Worm (Caenorhabditis elegans) whole organism, L4 larva: ENCODE results near the gene str-6.
"Not testable (repeated sequence)": the region's sequence is repeated elsewhere in the genome, so short reads cannot be mapped to it uniquely, and the experiment has no call there.

ENCODE experiments used
- D1046.2 ChIP-seq: fragments of 200-800 bp; sonication (Bioruptor generic); IDR thresholded peaks from 2 replicates; pipeline ENCODE4 v1.3.6; 2022; ENCODE audit warnings: missing genetic modification characterization, missing compliant biosample characterization
- F26F4.8 ChIP-seq: fragments of 200-800 bp; sonication (Bioruptor generic); conservative IDR thresholded peaks from 2 replicates; pipeline ENCODE4 v1.3.6; 2022; ENCODE audit warnings: missing genetic modification characterization, missing compliant biosample characterization
- F44E2.7 ChIP-seq: fragments of 200-800 bp; sonication (Bioruptor generic); IDR thresholded peaks from 2 replicates; pipeline ENCODE4 v2.1.2; 2022; ENCODE audit warnings: missing genetic modification characterization, missing compliant biosample characterization
- F49E8.2 ChIP-seq: sonication (generic microtip); optimal IDR thresholded peaks from 2 replicates; lab custom pipeline; 2016; ENCODE audit warnings: missing compliant biosample characterization, mild to moderate bottlenecking, missing genetic modification characterization, borderline replicate concordance
- T26A8.4 ChIP-seq: fragments of 200-800 bp; sonication (Bioruptor generic); IDR thresholded peaks from 2 replicates; pipeline ENCODE4 v1.3.6; 2022; ENCODE audit warnings: missing genetic modification characterization, missing compliant biosample characterization
- Y105C5A.15 ChIP-seq: fragments of 200-800 bp; sonication (Bioruptor generic); IDR thresholded peaks from 2 replicates; pipeline ENCODE4 v1.3.6; 2022; ENCODE audit warnings: missing genetic modification characterization, missing compliant biosample characterization
- Y48G9A.11 ChIP-seq: fragments of 200-800 bp; sonication (Bioruptor generic); IDR thresholded peaks from 2 replicates; pipeline ENCODE4 v1.3.6; 2022; ENCODE audit warnings: missing genetic modification reagents, missing genetic modification characterization, missing compliant biosample characterization
- Y75B8A.6 ChIP-seq: fragments of 200-800 bp; sonication (Bioruptor generic); IDR thresholded peaks from 2 replicates; pipeline ENCODE4 v1.3.6; 2022; ENCODE audit warnings: missing genetic modification reagents, missing genetic modification characterization, missing compliant biosample characterization
- ZK337.2 ChIP-seq: fragments of 200-800 bp; sonication (Bioruptor generic); IDR thresholded peaks from 2 replicates; pipeline ENCODE4 v1.3.6; 2022; ENCODE audit warnings: missing genetic modification reagents, missing genetic modification characterization, missing compliant biosample characterization
- arid-1 ChIP-seq: fragments of 200-800 bp; sonication (Bioruptor generic); conservative IDR thresholded peaks from 2 replicates; pipeline ENCODE4 v1.3.6; 2022; ENCODE audit warnings: missing genetic modification reagents, missing genetic modification characterization, missing compliant biosample characterization
- ceh-20 ChIP-seq: fragments of 200-800 bp; sonication (Bioruptor generic); IDR thresholded peaks from 2 replicates; pipeline ENCODE4 v1.3.6; 2022; ENCODE audit warnings: missing genetic modification reagents, missing genetic modification characterization, missing compliant biosample characterization
- ceh-44 ChIP-seq: fragments of 200-800 bp; sonication (Bioruptor generic); IDR thresholded peaks from 2 replicates; pipeline ENCODE4 v1.3.6; 2022; ENCODE audit warnings: missing genetic modification reagents, missing genetic modification characterization, missing compliant biosample characterization
- ctbp-1 ChIP-seq: fragments of 200-800 bp; sonication (Bioruptor generic); IDR thresholded peaks from 2 replicates; pipeline ENCODE4 v1.3.6; 2022; ENCODE audit warnings: missing genetic modification reagents, missing genetic modification characterization, missing compliant biosample characterization
- daf-8 ChIP-seq: fragments of 200-800 bp; sonication (Bioruptor generic); IDR thresholded peaks from 2 replicates; pipeline ENCODE4 v1.3.6; 2022; ENCODE audit warnings: missing genetic modification characterization, missing compliant biosample characterization
- dmd-6 ChIP-seq: fragments of 200-800 bp; sonication (Bioruptor generic); IDR thresholded peaks from 2 replicates; pipeline ENCODE4 v1.3.6; 2022; ENCODE audit warnings: missing genetic modification reagents, missing genetic modification characterization, missing compliant biosample characterization
- dmd-8 ChIP-seq: fragments of 200-800 bp; sonication (Bioruptor generic); IDR thresholded peaks from 2 replicates; pipeline ENCODE4 v1.3.6; 2022; ENCODE audit warnings: missing genetic modification characterization, missing compliant biosample characterization
- dmd-9 ChIP-seq: fragments of 200-800 bp; sonication (Bioruptor generic); IDR thresholded peaks from 2 replicates; pipeline ENCODE4 v1.3.6; 2022; ENCODE audit warnings: missing genetic modification reagents, missing genetic modification characterization, missing compliant biosample characterization
- egl-43 ChIP-seq: fragments of 200-800 bp; sonication (Bioruptor generic); IDR thresholded peaks from 2 replicates; pipeline ENCODE4 v1.3.6; 2022; ENCODE audit warnings: missing genetic modification reagents, missing genetic modification characterization, missing compliant biosample characterization
- lim-7 ChIP-seq: fragments of 200-800 bp; sonication (Bioruptor generic); IDR thresholded peaks from 2 replicates; pipeline ENCODE4 v1.3.6; 2022; ENCODE audit warnings: missing genetic modification characterization, missing compliant biosample characterization
- lin-1 ChIP-seq: fragments of 200-800 bp; sonication (Bioruptor generic); IDR thresholded peaks from 2 replicates; pipeline ENCODE4 v1.3.6; 2022; ENCODE audit warnings: missing genetic modification reagents, missing genetic modification characterization, missing compliant biosample characterization
- lin-29 ChIP-seq: fragments of 200-800 bp; sonication (Bioruptor generic); IDR thresholded peaks from 2 replicates; pipeline ENCODE4 v1.3.6; 2022; ENCODE audit warnings: missing genetic modification reagents, missing genetic modification characterization, missing compliant biosample characterization
- lin-38 ChIP-seq: fragments of 200-800 bp; sonication (Bioruptor generic); IDR thresholded peaks from 2 replicates; pipeline ENCODE4 v1.3.6; 2022; ENCODE audit warnings: missing genetic modification reagents, missing genetic modification characterization, missing compliant biosample characterization
- madf-5 ChIP-seq, 2 experiments: fragments of 200-800 bp; sonication (Bioruptor generic); IDR thresholded peaks; 2 replicates each; pipeline ENCODE4 v1.3.6; 2022; ENCODE audit warnings: missing compliant biosample characterization in 2 of 2, missing genetic modification characterization in 2 of 2
- madf-9 ChIP-seq: fragments of 200-800 bp; sonication (Bioruptor generic); conservative IDR thresholded peaks from 2 replicates; pipeline ENCODE4 v1.3.6; 2022; ENCODE audit warnings: missing genetic modification reagents, missing genetic modification characterization, missing compliant biosample characterization
- mdt-29 ChIP-seq: fragments of 200-800 bp; sonication (Bioruptor generic); IDR thresholded peaks from 2 replicates; pipeline ENCODE4 v1.3.6; 2022; ENCODE audit warnings: missing genetic modification reagents, missing genetic modification characterization, missing compliant biosample characterization
- nhr-10 ChIP-seq: fragments of 150-350 bp; optimal IDR thresholded peaks from 2 replicates; lab custom pipeline; 2014; ENCODE audit warnings: missing biosample characterization, missing genetic modification characterization
- nhr-41 ChIP-seq: fragments of 200-800 bp; sonication (Bioruptor generic); IDR thresholded peaks from 2 replicates; pipeline ENCODE4 v1.3.6; 2022; ENCODE audit warnings: missing genetic modification reagents, missing genetic modification characterization, missing compliant biosample characterization
- nhr-42 ChIP-seq: fragments of 200-800 bp; sonication (Bioruptor generic); IDR thresholded peaks from 2 replicates; pipeline ENCODE4 v1.3.6; 2022; ENCODE audit warnings: missing genetic modification characterization, missing compliant biosample characterization
- pha-4 ChIP-seq, 2 experiments: fragments of 150-350 bp in 1 of 2; fragments of 200-800 bp in 1 of 2; sonication (Bioruptor generic) in 1 of 2; IDR thresholded peaks in 1 of 2; optimal IDR thresholded peaks in 1 of 2; 2 replicates each; pipeline versions ENCODE4 v1.3.6 to Lab custom; 2014 to 2022; ENCODE audit warnings: missing genetic modification characterization in 2 of 2, missing genetic modification reagents in 2 of 2, missing biosample characterization in 1 of 2, missing compliant biosample characterization in 1 of 2
- php-3 ChIP-seq: fragments of 200-800 bp; sonication (Bioruptor generic); IDR thresholded peaks from 2 replicates; pipeline ENCODE4 v1.3.6; 2022; ENCODE audit warnings: missing genetic modification reagents, missing genetic modification characterization, missing compliant biosample characterization
- rbr-2 ChIP-seq: sonication (generic microtip); optimal IDR thresholded peaks from 2 replicates; lab custom pipeline; 2016; ENCODE audit warnings: missing genotype, missing genetic modification characterization, missing compliant biosample characterization
- saeg-2 ChIP-seq: fragments of 200-800 bp; sonication (Bioruptor generic); IDR thresholded peaks from 2 replicates; pipeline ENCODE4 v1.3.6; 2022; ENCODE audit warnings: missing genetic modification reagents, missing genetic modification characterization, missing compliant biosample characterization
- set-16 ChIP-seq: fragments of 200-800 bp; sonication (Bioruptor generic); IDR thresholded peaks from 2 replicates; pipeline ENCODE4 v1.3.6; 2022; ENCODE audit warnings: missing genetic modification reagents, missing genetic modification characterization, missing compliant biosample characterization
- snpc-1.2 ChIP-seq: fragments of 200-800 bp; sonication (Bioruptor generic); IDR thresholded peaks from 2 replicates; pipeline ENCODE4 v1.3.6; 2022; ENCODE audit warnings: missing genetic modification reagents, missing genetic modification characterization, missing compliant biosample characterization
- snpc-4 ChIP-seq: fragments of 150-350 bp; optimal IDR thresholded peaks from 2 replicates; lab custom pipeline; 2014; ENCODE audit warnings: missing biosample characterization, missing genetic modification characterization
- tag-97 ChIP-seq: fragments of 200-800 bp; sonication (Bioruptor generic); IDR thresholded peaks from 2 replicates; pipeline ENCODE4 v1.3.6; 2022; ENCODE audit warnings: missing genetic modification characterization, missing compliant biosample characterization
- tra-1 ChIP-seq: fragments of 200-800 bp; sonication (Bioruptor generic); IDR thresholded peaks from 2 replicates; pipeline ENCODE4 v1.3.6; 2022; ENCODE audit warnings: missing genetic modification reagents, missing genetic modification characterization, missing compliant biosample characterization
- unc-130 ChIP-seq: sonication (generic microtip); optimal IDR thresholded peaks from 2 replicates; lab custom pipeline; 2016; ENCODE audit warnings: missing genetic modification reagents, missing genetic modification characterization, missing compliant biosample characterization
- vab-7 ChIP-seq: fragments of 200-800 bp; sonication (Bioruptor generic); IDR thresholded peaks from 2 replicates; pipeline ENCODE4 v1.3.6; 2022; ENCODE audit warnings: missing genetic modification reagents, missing genetic modification characterization, missing compliant biosample characterization
- zip-11 ChIP-seq: fragments of 200-800 bp; sonication (Bioruptor generic); IDR thresholded peaks from 2 replicates; pipeline ENCODE4 v1.3.6; 2022; ENCODE audit warnings: missing genetic modification characterization, missing compliant biosample characterization

The str-6 gene

DNA sequence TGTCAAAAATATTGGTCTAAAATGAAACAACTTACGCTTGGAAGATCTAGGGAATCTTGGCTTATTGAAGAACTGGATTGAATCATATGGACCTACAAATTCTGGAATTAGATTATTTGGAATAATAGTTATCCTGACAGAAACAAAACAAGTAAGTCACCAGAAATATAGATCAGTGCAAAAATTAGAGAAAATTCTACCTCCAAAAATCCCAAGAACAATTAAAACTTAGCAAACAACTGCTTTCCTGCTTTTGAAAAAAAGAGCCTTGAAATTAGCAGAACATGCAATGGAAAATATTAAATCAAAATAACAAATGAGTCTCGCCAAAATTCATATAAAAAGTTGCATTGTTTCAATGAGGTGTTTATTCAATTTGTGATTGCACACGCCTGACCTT is 23.1 kb upstream of the str-6 start, which contains the start of gene nhr-60:
Gene nhr-60 (minus strand): TSS at position 101 of the 400 bp plus-strand sequence.
- no peak for TF ChIP-seq nhr-10 (tag; lab: Kevin White, UChicago)
- TF ChIP-seq madf-5 (GFP tag; IDR thresholded peaks at IDR 0.05; lab: Robert Waterston, UW): no peak
- no peak for TF ChIP-seq snpc-4 (tag; lab: Kevin White, UChicago)
- TF ChIP-seq lin-1 (GFP tag; lab: Robert Waterston, UW): no peak

DNA sequence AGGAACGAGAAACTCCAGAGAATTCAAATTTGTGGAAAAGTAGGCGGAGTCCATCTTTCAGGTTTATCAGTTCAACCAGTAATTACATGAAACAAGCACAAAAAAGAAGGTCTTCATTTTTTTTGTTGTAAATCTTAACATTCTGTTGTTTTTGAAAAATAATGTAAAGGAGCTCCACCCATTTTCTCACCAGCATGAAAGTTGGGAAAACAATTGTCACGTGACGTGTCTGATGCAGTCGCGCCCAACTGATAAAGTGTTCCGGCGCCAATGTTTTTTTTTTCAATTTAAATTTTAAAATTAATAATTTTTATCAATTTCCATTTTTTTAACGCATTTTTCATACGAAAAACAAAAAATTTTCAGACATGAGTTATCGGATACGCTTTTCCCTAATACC is 19.0 kb upstream of the str-6 start, which contains the start of gene F57A10.4:
Gene F57A10.4 (plus strand): TSS at position 367 of the 400 bp plus-strand sequence.
- TF ChIP-seq php-3 (GFP tag; lab: Robert Waterston, UW) (no peak), Y105C5A.15 (GFP tag; lab: Robert Waterston, UW) (no peak), tag-97 (no peak), unc-130 (peak; percentile 56), rbr-2 (no peak), tra-1 (GFP tag; lab: Robert Waterston, UW) (no peak)

DNA sequence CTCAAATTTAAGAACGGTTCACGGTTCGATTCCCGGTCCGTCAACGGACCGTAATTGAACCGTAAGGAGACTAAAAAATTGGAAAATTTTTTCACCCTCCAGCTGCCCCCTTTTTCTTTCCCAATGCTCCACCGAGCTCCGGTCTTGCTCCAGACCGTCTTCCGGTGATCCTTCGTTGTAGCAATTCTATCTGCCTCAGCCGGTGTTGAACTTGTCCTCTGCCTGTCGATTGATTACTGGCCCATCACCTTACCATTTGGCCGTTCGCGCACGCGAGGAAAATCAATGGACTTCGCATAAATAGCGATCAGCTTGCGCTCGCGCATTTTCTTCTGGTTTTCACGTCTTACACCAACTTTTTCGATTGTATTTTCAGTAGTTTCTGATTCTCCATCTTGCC is 17.4 kb upstream of the str-6 start:
- peak; percentile 94 for TF ChIP-seq dmd-8 (GFP tag; lab: Robert Waterston, UW)
- peak; percentile 68; the same call in 1 of the 2 replicates for TF ChIP-seq saeg-2
- TF ChIP-seq lin-38 (GFP tag; lab: Robert Waterston, UW): peak; percentile 82
- TF ChIP-seq Y75B8A.6: peak; percentile 78; the same call in 1 of the 2 replicates
- TF ChIP-seq ZK337.2: 0 out of 2 replicates have a peak, but pooled peaks have one; percentile 13
- peak; percentile 68; the same call in 1 of the 2 replicates for TF ChIP-seq ceh-44
- 0 out of 2 replicates have a peak, but pooled peaks have one; percentile 9 for TF ChIP-seq dmd-6 (GFP tag; lab: Robert Waterston, UW)
- peak; percentile 52; the same call in 1 of the 2 replicates for TF ChIP-seq ceh-20 (GFP tag; lab: Robert Waterston, UW)
- peak; percentile 89 for TF ChIP-seq arid-1 (GFP tag; lab: Robert Waterston, UW)
- peak; percentile 84 for TF ChIP-seq pha-4 (GFP tag; IDR thresholded peaks at IDR 0.05; lab: Robert Waterston, UW)
- not testable (repeated sequence) for TF ChIP-seq pha-4 (tag; optimal IDR thresholded peaks at IDR 0.05; lab: Kevin White, UChicago)
- TF ChIP-seq php-3 (GFP tag; lab: Robert Waterston, UW): peak; percentile 72
- peak; percentile 66; the same call in 1 of the 2 replicates for TF ChIP-seq lin-1 (GFP tag; lab: Robert Waterston, UW)
- peak; percentile 66 for TF ChIP-seq nhr-42 (GFP tag; lab: Robert Waterston, UW)
- peak; percentile 71; the same call in 1 of the 2 replicates for TF ChIP-seq Y105C5A.15 (GFP tag; lab: Robert Waterston, UW)
- peak; percentile 86 for TF ChIP-seq snpc-1.2 (GFP tag; lab: Robert Waterston, UW)
- TF ChIP-seq F26F4.8 (GFP tag; lab: Robert Waterston, UW): peak; percentile 95
- peak; percentile 64; the same call in 1 of the 2 replicates for TF ChIP-seq daf-8 (GFP tag; lab: Robert Waterston, UW)
- TF ChIP-seq egl-43 (GFP tag; lab: Robert Waterston, UW): peak; percentile 92
- peak; percentile 55 for TF ChIP-seq set-16 (GFP tag; lab: Robert Waterston, UW)
- peak; percentile 80 for TF ChIP-seq ctbp-1 (GFP tag; lab: Robert Waterston, UW)
- TF ChIP-seq dmd-9: 0 out of 2 replicates have a peak, but pooled peaks have one; percentile 53
- peak; percentile 27; the same call in 1 of the 2 replicates for TF ChIP-seq lin-29 (GFP tag; lab: Robert Waterston, UW)
- TF ChIP-seq lim-7 (GFP tag; lab: Robert Waterston, UW): peak; percentile 95
- TF ChIP-seq Y48G9A.11 (GFP tag; lab: Robert Waterston, UW): peak; percentile 75
- TF ChIP-seq F49E8.2 (tag; lab: Kevin White, UChicago): peak; percentile 12
- TF ChIP-seq zip-11: 0 out of 2 replicates have a peak, but pooled peaks have one; percentile 35
- TF ChIP-seq vab-7 (GFP tag; lab: Robert Waterston, UW): peak; percentile 77
- peak; percentile 45; the same call in 1 of the 2 replicates for TF ChIP-seq madf-9
- peak; percentile 64; the same call in 1 of the 2 replicates for TF ChIP-seq T26A8.4
- TF ChIP-seq madf-5 (GFP tag; IDR thresholded peaks at IDR 0.05; lab: Robert Waterston, UW): peak in 1 of 2 experiments; percentile 73; a peak in 1 of 4 replicates
- TF ChIP-seq mdt-29 (GFP tag; lab: Robert Waterston, UW): peak; percentile 80
- peak; percentile 85 for TF ChIP-seq nhr-41 (GFP tag; lab: Robert Waterston, UW)
- peak; percentile 81 for TF ChIP-seq D1046.2 (GFP tag; lab: Robert Waterston, UW)
- TF ChIP-seq F44E2.7 (GFP tag; lab: Robert Waterston, UW): peak; percentile 71; the same call in 1 of the 2 replicates
